Worm (Caenorhabditis elegans): ENCODE results near the gene srbc-5.

- no peak for TF ChIP-seq rpc-1 (optimal IDR thresholded peaks at IDR 0.05)
- TF ChIP-seq rpc-1 (tag; optimal IDR thresholded peaks at IDR 0.05): no peak
- no peak for TF ChIP-seq pbrm-1 (GFP tag; IDR thresholded peaks at IDR 0.05)
- TF ChIP-seq ekl-4 (GFP tag; IDR thresholded peaks at IDR 0.05): no peak
- no peak for TF ChIP-seq dox-1 (GFP tag; IDR thresholded peaks at IDR 0.05)
- no peak for TF ChIP-seq ztf-18 (tag; optimal IDR thresholded peaks at IDR 0.05)
- TF ChIP-seq dpl-1 (GFP tag; optimal IDR thresholded peaks at IDR 0.05): no peak
- no peak for TF ChIP-seq cebp-1 (GFP tag; IDR thresholded peaks at IDR 0.05)
- no peak for TF ChIP-seq cebp-1 (tag; optimal IDR thresholded peaks at IDR 0.05)
- TF ChIP-seq mes-4 (tag; optimal IDR thresholded peaks at IDR 0.05): no peak
- no peak for TF ChIP-seq gei-17 (GFP tag; optimal IDR thresholded peaks at IDR 0.05)
- no peak for TF ChIP-seq somi-1 (GFP tag; optimal IDR thresholded peaks at IDR 0.05)
- no peak for TF ChIP-seq lin-35 (GFP tag; optimal IDR thresholded peaks at IDR 0.05)
These were observed 2.9 kb upstream of the srbc-5 start, which contains the start of gene T28A11.22 for ce11 chrV:3257277-3257676.
